Fruit fly (Drosophila melanogaster) S2 (cell line): ENCODE data around the gene Jon99Fi.

Experiments
- CG8478 ChIP-seq: fragments of >200 bp; optimal IDR thresholded peaks from 2 replicates; lab custom pipeline; 2018
- CTCF ChIP-seq, 2 experiments: fragments of >200 bp; optimal IDR thresholded peaks; 2 replicates each; lab custom pipeline; 2018

DNA sequence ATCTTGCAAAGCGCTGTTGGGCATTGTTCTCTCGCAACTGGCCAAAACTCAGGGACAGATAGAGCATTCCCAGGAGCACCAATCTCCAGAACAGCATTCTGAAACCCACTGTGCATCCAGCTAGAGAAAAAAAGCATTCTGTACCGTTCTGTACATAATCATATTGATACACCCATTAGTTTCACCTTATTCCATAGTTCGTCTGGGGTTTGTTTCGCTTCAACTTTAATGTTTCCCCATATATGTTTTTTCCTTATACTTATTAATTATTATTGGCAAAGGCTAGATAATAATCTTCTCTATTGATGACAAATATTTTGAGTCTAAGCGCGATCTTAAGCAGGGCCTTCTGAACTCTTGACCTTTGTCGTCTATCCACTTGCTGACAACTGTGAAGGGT, 23.4 kb downstream of the Jon99Fi start, which contains the start of gene PH4alphaNE2:
- TF ChIP-seq CTCF (optimal IDR thresholded peaks at IDR 0.05; lab: Kevin White, UChicago) = no peak
- no peak for TF ChIP-seq CG8478 (lab: Kevin White, UChicago)
